Worm (Caenorhabditis elegans): ENCODE measurements around the gene adm-4.

The adm-4 gene

ce11 chrX:7793377-7794041 is 4.6 kb downstream of the adm-4 start, which contains the start of gene ZK154.6:
TSS of gene ZK154.6 (minus strand) at chrX:7793563.
- TF ChIP-seq blmp-1 (tag; optimal IDR thresholded peaks at IDR 0.05; ENCODE audit: insufficient read depth) (peak; percentile 96), unc-55 (GFP tag; optimal IDR thresholded peaks at IDR 0.05) (peak; percentile 42), alr-1 (tag; optimal IDR thresholded peaks at IDR 0.05) (no peak), crh-2 (tag; optimal IDR thresholded peaks at IDR 0.05) (peak; percentile 16), egl-27 (tag; optimal IDR thresholded peaks at IDR 0.05) (no peak), elt-1 (tag; optimal IDR thresholded peaks at IDR 0.05) (no peak), C34F6.9 (tag; optimal IDR thresholded peaks at IDR 0.05) (peak; percentile 68), nhr-10 (tag; optimal IDR thresholded peaks at IDR 0.05) (no peak), F13H6.1 (tag; optimal IDR thresholded peaks at IDR 0.05) (peak; percentile 5), sma-3 (GFP tag; optimal IDR thresholded peaks at IDR 0.05) (peak; percentile 14), snpc-4 (tag; optimal IDR thresholded peaks at IDR 0.05) (no peak), sem-4 (tag; optimal IDR thresholded peaks at IDR 0.05) (no peak), nhr-129 (tag; optimal IDR thresholded peaks at IDR 0.05) (peak; percentile 33), mdl-1 (tag; optimal IDR thresholded peaks at IDR 0.05) (peak; percentile 70 to 76), skn-1 (tag; optimal IDR thresholded peaks at IDR 0.05) (no peak), sma-9 (GFP tag; optimal IDR thresholded peaks at IDR 0.05) (peak; percentile 64), sma-9 (tag; optimal IDR thresholded peaks at IDR 0.05) (no peak), nhr-25 (tag; optimal IDR thresholded peaks at IDR 0.05) (peak; percentile 40), nhr-6 (tag; optimal IDR thresholded peaks at IDR 0.05) (peak; percentile 33), R02D3.7 (tag; optimal IDR thresholded peaks at IDR 0.05) (no peak), lsy-2 (tag; optimal IDR thresholded peaks at IDR 0.05) (peak in 1 of 2 experiments; percentile 55)

DNA sequence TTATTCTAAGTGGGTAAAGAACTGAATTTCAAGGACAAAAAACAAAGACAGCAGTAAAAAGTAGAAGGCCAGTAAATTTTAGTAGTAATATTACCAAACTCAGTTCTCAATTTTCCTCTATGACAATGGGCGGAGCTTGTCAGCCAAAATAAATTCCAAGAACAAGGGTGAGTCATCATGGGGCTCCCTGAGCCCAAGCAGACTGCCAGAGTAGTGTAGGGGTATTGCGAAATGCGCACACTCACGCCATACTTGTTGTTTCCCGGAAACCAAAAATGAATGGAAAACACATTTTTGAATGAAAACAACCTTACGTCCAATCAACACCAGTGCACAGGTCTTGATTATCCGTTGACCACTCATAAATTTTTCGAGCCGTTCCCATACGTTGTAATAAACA is 6.3 kb downstream of the adm-4 start:
- TF ChIP-seq nhr-129 (tag; optimal IDR thresholded peaks at IDR 0.05) (peak; percentile 49), crh-2 (tag; optimal IDR thresholded peaks at IDR 0.05) (peak; percentile 30), ztf-11 (tag; optimal IDR thresholded peaks at IDR 0.05) (no peak), ama-1 (optimal IDR thresholded peaks at IDR 0.05) (no peak), mbf-1 (tag; optimal IDR thresholded peaks at IDR 0.05) (no peak), ceh-82 (tag; optimal IDR thresholded peaks at IDR 0.05) (no peak), lin-11 (tag; optimal IDR thresholded peaks at IDR 0.05) (peak; percentile 69), sem-4 (tag; optimal IDR thresholded peaks at IDR 0.05) (peak; percentile 28), R02D3.7 (tag; optimal IDR thresholded peaks at IDR 0.05) (no peak), ztf-4 (tag; optimal IDR thresholded peaks at IDR 0.05) (no peak), Y55F3AM.14 (GFP tag; optimal IDR thresholded peaks at IDR 0.05) (no peak), ceh-16 (tag; optimal IDR thresholded peaks at IDR 0.05) (no peak), C34F6.9 (tag; optimal IDR thresholded peaks at IDR 0.05) (peak; percentile 72), skn-1 (tag; optimal IDR thresholded peaks at IDR 0.05) (no peak), elt-1 (tag; optimal IDR thresholded peaks at IDR 0.05) (no peak), egl-27 (tag; optimal IDR thresholded peaks at IDR 0.05) (no peak), nhr-23 (tag; optimal IDR thresholded peaks at IDR 0.05) (no peak), unc-55 (GFP tag; optimal IDR thresholded peaks at IDR 0.05) (peak; percentile 70), nhr-77 (tag; optimal IDR thresholded peaks at IDR 0.05) (no peak), elt-3 (tag; optimal IDR thresholded peaks at IDR 0.05) (no peak), nhr-12 (tag; optimal IDR thresholded peaks at IDR 0.05) (no peak), nhr-11 (tag; optimal IDR thresholded peaks at IDR 0.05) (no peak), sma-3 (GFP tag; optimal IDR thresholded peaks at IDR 0.05) (no peak), nhr-10 (tag; optimal IDR thresholded peaks at IDR 0.05) (no peak), alr-1 (tag; optimal IDR thresholded peaks at IDR 0.05) (no peak), unc-62 (GFP tag; optimal IDR thresholded peaks at IDR 0.05) (no peak), lsy-2 (tag; optimal IDR thresholded peaks at IDR 0.05) (peak in 1 of 2 experiments; percentile 71), ztf-1 (GFP tag; conservative IDR thresholded peaks at IDR 0.05) (no peak), zag-1 (tag; optimal IDR thresholded peaks at IDR 0.05) (peak; percentile 53), sma-9 (GFP tag; optimal IDR thresholded peaks at IDR 0.05) (peak; percentile 77), sma-9 (tag; optimal IDR thresholded peaks at IDR 0.05) (no peak), nhr-21 (tag; optimal IDR thresholded peaks at IDR 0.05) (peak; percentile 54), mdl-1 (tag; optimal IDR thresholded peaks at IDR 0.05) (no peak), nhr-6 (tag; optimal IDR thresholded peaks at IDR 0.05) (peak; percentile 9), nhr-237 (tag; optimal IDR thresholded peaks at IDR 0.05) (no peak), nhr-25 (tag; optimal IDR thresholded peaks at IDR 0.05) (no peak), fos-1 (tag; optimal IDR thresholded peaks at IDR 0.05) (peak; percentile 79), lin-13 (GFP tag; optimal IDR thresholded peaks at IDR 0.05) (peak; percentile 19), dmd-4 (tag; optimal IDR thresholded peaks at IDR 0.05) (no peak), gmeb-1 (tag; optimal IDR thresholded peaks at IDR 0.05) (no peak), blmp-1 (tag; optimal IDR thresholded peaks at IDR 0.05; ENCODE audit: insufficient read depth) (no peak), lin-39 (tag; optimal IDR thresholded peaks at IDR 0.05) (no peak), F13H6.1 (tag; optimal IDR thresholded peaks at IDR 0.05) (peak; percentile 16)
